Worm (Caenorhabditis elegans) whole organism, L4/young adult: ENCODE data around the gene C17C3.5.

Experiments
- dao-5 ChIP-seq: sonication (generic microtip); optimal IDR thresholded peaks from 2 replicates; lab custom pipeline; 2016; ENCODE audit warnings: missing genotype, missing genetic modification characterization, moderate library complexity, missing compliant biosample characterization
- him-1 ChIP-seq: sonication (generic microtip); optimal IDR thresholded peaks from 2 replicates; lab custom pipeline; 2016; ENCODE audit warnings: missing genotype, missing genetic modification reagents, missing genetic modification characterization, missing compliant biosample characterization

DNA sequence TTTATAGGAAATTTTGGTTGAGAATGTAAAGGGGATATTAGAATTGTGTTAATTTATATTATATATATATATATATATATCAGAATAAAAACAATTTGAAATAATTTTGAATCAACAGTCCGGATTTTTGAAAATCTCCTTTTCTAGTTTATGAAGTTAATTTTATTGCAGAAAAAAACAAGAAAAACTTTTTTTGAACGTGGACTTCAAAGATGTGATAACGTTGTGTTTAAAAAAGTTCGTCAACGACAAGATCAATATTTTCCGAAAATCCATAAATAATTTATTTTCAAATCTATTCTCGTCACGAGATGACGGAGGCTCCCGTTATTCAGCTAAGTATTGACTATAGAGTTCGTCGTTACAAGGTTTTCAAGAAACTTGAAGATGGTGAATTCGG is 14.1 kb upstream of the C17C3.5 start, which contains the start of gene C17C3.11:
- TF ChIP-seq dao-5 (tag; lab: Kevin White, UChicago) (no peak), him-1 (no peak)
